Fruit fly (Drosophila melanogaster) whole organism, embryonic: ENCODE measurements around the gene Fancd2.

Experiments
- Abd-B ChIP-seq: fragments of 200-800 bp; sonication (Bioruptor generic); optimal IDR thresholded peaks from 2 replicates; lab custom pipeline; 2018; ENCODE audit warnings: missing biosample characterization, mild to moderate bottlenecking, missing genetic modification characterization, moderate library complexity
- B-H1 ChIP-seq: fragments of 200-800 bp; sonication (Bioruptor generic); IDR thresholded peaks from 3 replicates; pipeline ENCODE4 v1.3.6; 2022; ENCODE audit warnings: missing biosample characterization, missing genetic modification characterization
- Bgb ChIP-seq: fragments of 200-800 bp; sonication (Bioruptor generic); IDR thresholded peaks from 2 replicates; pipeline ENCODE4 v1.3.6; 2022; ENCODE audit warnings: missing biosample characterization, missing genetic modification characterization; ENCODE audit not compliant: partially characterized antibody
- CG10147 ChIP-seq: fragments of 200-800 bp; sonication (Bioruptor generic); optimal IDR thresholded peaks from 2 replicates; lab custom pipeline; 2019; ENCODE audit warnings: missing biosample characterization, mild to moderate bottlenecking, missing genetic modification characterization, moderate library complexity
- CG10267 ChIP-seq: fragments of 200-800 bp; sonication (Bioruptor generic); optimal IDR thresholded peaks from 2 replicates; lab custom pipeline; 2018; ENCODE audit warnings: missing biosample characterization, mild to moderate bottlenecking, missing genetic modification characterization, moderate library complexity
- CG12299 ChIP-seq: fragments of 200-800 bp; sonication (Bioruptor generic); optimal IDR thresholded peaks from 2 replicates; lab custom pipeline; 2018; ENCODE audit warnings: missing biosample characterization, mild to moderate bottlenecking, missing genetic modification characterization
- CG12942 ChIP-seq: fragments of 200-800 bp; sonication (Bioruptor generic); optimal IDR thresholded peaks from 3 replicates; lab custom pipeline; 2016; ENCODE audit warnings: missing biosample characterization, missing genetic modification characterization
- CG13287 ChIP-seq: fragments of 200-800 bp; sonication (Bioruptor generic); IDR thresholded peaks from 2 replicates; pipeline ENCODE4 v1.3.6; 2022; ENCODE audit warnings: missing biosample characterization, missing genetic modification characterization; ENCODE audit not compliant: partially characterized antibody
- CG13624 ChIP-seq: fragments of 200-800 bp; sonication (Bioruptor generic); optimal IDR thresholded peaks from 2 replicates; lab custom pipeline; 2016; ENCODE audit warnings: missing biosample characterization, missing genetic modification characterization
- CG17568 ChIP-seq: fragments of 200-800 bp; sonication (Bioruptor generic); optimal IDR thresholded peaks from 2 replicates; lab custom pipeline; 2018; ENCODE audit warnings: missing biosample characterization, mild to moderate bottlenecking, missing genetic modification characterization, moderate library complexity
- CG17802 ChIP-seq: fragments of 200-800 bp; sonication (Bioruptor generic); optimal IDR thresholded peaks from 2 replicates; lab custom pipeline; 2018; ENCODE audit warnings: missing biosample characterization, mild to moderate bottlenecking, missing genetic modification characterization, moderate library complexity
- CG2116 ChIP-seq: fragments of 200-800 bp; sonication (Bioruptor generic); optimal IDR thresholded peaks from 3 replicates; lab custom pipeline; 2018; ENCODE audit warnings: missing biosample characterization, mild to moderate bottlenecking, missing genetic modification characterization
- CG31441 ChIP-seq: fragments of 200-800 bp; sonication (Bioruptor generic); IDR thresholded peaks from 2 replicates; pipeline ENCODE4 v1.3.6; 2022; ENCODE audit warnings: missing biosample characterization, missing genetic modification characterization
- CG3163 ChIP-seq: fragments of 200-800 bp; sonication (Bioruptor generic); optimal IDR thresholded peaks from 3 replicates; lab custom pipeline; 2016; ENCODE audit warnings: missing biosample characterization, missing genetic modification characterization
- CG32767 ChIP-seq: fragments of 200-800 bp; sonication (Bioruptor generic); IDR thresholded peaks from 2 replicates; pipeline ENCODE4 v1.3.6; 2022; ENCODE audit warnings: missing biosample characterization, missing genetic modification characterization
- CG32772 ChIP-seq: fragments of 200-800 bp; sonication (Bioruptor generic); IDR thresholded peaks from 2 replicates; pipeline ENCODE4 v1.3.6; 2022; ENCODE audit warnings: missing biosample characterization, missing genetic modification characterization
- CG4282 ChIP-seq: fragments of 200-800 bp; sonication (Bioruptor generic); optimal IDR thresholded peaks from 2 replicates; lab custom pipeline; 2016; ENCODE audit warnings: missing biosample characterization, missing genetic modification characterization
- CG4328 ChIP-seq: fragments of 200-800 bp; sonication (Bioruptor generic); optimal IDR thresholded peaks from 3 replicates; lab custom pipeline; 2017; ENCODE audit warnings: missing biosample characterization, missing genetic modification reagents, missing genetic modification characterization
- CG4360 ChIP-seq: fragments of 200-800 bp; sonication (Bioruptor generic); IDR thresholded peaks from 2 replicates; pipeline ENCODE4 v1.3.6; 2022; ENCODE audit warnings: missing biosample characterization, missing genetic modification characterization
- CG4820 ChIP-seq: fragments of 200-800 bp; sonication (Bioruptor generic); optimal IDR thresholded peaks from 3 replicates; lab custom pipeline; 2016; ENCODE audit warnings: missing biosample characterization, missing genetic modification characterization
- CG6272 ChIP-seq: fragments of 200-800 bp; sonication (Bioruptor generic); IDR thresholded peaks from 2 replicates; pipeline ENCODE4 v1.3.6; 2022; ENCODE audit warnings: missing biosample characterization, missing genetic modification characterization
- CG9876 ChIP-seq: fragments of 200-800 bp; sonication (Bioruptor generic); optimal IDR thresholded peaks from 2 replicates; lab custom pipeline; 2016; ENCODE audit warnings: missing biosample characterization, missing genetic modification characterization
- Chrac-16 ChIP-seq: fragments of 200-800 bp; sonication (Bioruptor generic); optimal IDR thresholded peaks from 3 replicates; lab custom pipeline; 2016; ENCODE audit warnings: missing biosample characterization, missing genetic modification characterization
- Fer2 ChIP-seq: fragments of 200-800 bp; sonication (Bioruptor generic); optimal IDR thresholded peaks from 2 replicates; lab custom pipeline; 2018; ENCODE audit warnings: missing biosample characterization, mild to moderate bottlenecking, missing genetic modification characterization, moderate library complexity
- H2.0 ChIP-seq: fragments of 200-800 bp; sonication (Bioruptor generic); IDR thresholded peaks from 2 replicates; pipeline ENCODE4 v1.3.6; 2022; ENCODE audit warnings: missing biosample characterization, missing genetic modification characterization
- Med ChIP-seq: fragments of 200-800 bp; sonication (Bioruptor generic); peaks from one replicate; lab custom pipeline; 2016; ENCODE audit warnings: missing biosample characterization, missing genetic modification characterization, mild to moderate bottlenecking, inconsistent platforms, moderate library complexity
- Neu2 ChIP-seq: fragments of 200-800 bp; sonication (Bioruptor generic); optimal IDR thresholded peaks from 3 replicates; lab custom pipeline; 2016; ENCODE audit warnings: missing biosample characterization, missing genetic modification characterization, borderline replicate concordance
- Opbp ChIP-seq: fragments of 200-800 bp; sonication (Bioruptor generic); IDR thresholded peaks from 3 replicates; pipeline ENCODE4 v1.3.6; 2022; ENCODE audit warnings: missing biosample characterization, missing genetic modification characterization; ENCODE audit not compliant: partially characterized antibody
- Rx ChIP-seq: fragments of 200-800 bp; sonication (Bioruptor generic); IDR thresholded peaks from 2 replicates; pipeline ENCODE4 v1.3.6; 2022; ENCODE audit warnings: missing biosample characterization, missing genetic modification characterization
- aop ChIP-seq: fragments of 200-800 bp; sonication (Bioruptor generic); IDR thresholded peaks from 2 replicates; pipeline ENCODE4 v1.3.6; 2022; ENCODE audit warnings: missing biosample characterization, missing genetic modification characterization
- bbx ChIP-seq: fragments of 200-800 bp; sonication (Bioruptor generic); IDR thresholded peaks from 2 replicates; pipeline ENCODE4 v1.3.6; 2022; ENCODE audit warnings: missing biosample characterization, missing genetic modification characterization; ENCODE audit not compliant: partially characterized antibody
- bcd ChIP-seq: fragments of 200-800 bp; sonication (Bioruptor generic); optimal IDR thresholded peaks from 2 replicates; lab custom pipeline; 2017; ENCODE audit warnings: missing biosample characterization, mild to moderate bottlenecking, missing genetic modification characterization
- bowl ChIP-seq: fragments of 200-800 bp; sonication (Bioruptor generic); IDR thresholded peaks from 2 replicates; pipeline ENCODE4 v1.3.6; 2022; ENCODE audit warnings: missing biosample characterization, missing genetic modification characterization
- dmrt99B ChIP-seq: fragments of 200-800 bp; sonication (Bioruptor generic); optimal IDR thresholded peaks from 2 replicates; lab custom pipeline; 2018; ENCODE audit warnings: missing biosample characterization, mild to moderate bottlenecking, missing genetic modification characterization, moderate library complexity
- gcm ChIP-seq: fragments of 200-800 bp; sonication (Bioruptor generic); optimal IDR thresholded peaks from 2 replicates; lab custom pipeline; 2019; ENCODE audit warnings: missing biosample characterization, mild to moderate bottlenecking, missing genetic modification characterization, moderate library complexity
- ham ChIP-seq: fragments of 200-800 bp; sonication (Bioruptor generic); IDR thresholded peaks from 2 replicates; pipeline ENCODE4 v1.3.6; 2022; ENCODE audit warnings: missing biosample characterization, missing genetic modification characterization
- hb ChIP-seq: fragments of 200-800 bp; sonication (Bioruptor generic); IDR thresholded peaks from 3 replicates; pipeline ENCODE4 v1.3.6; 2022; ENCODE audit warnings: missing biosample characterization, missing genetic modification characterization; ENCODE audit not compliant: partially characterized antibody
- lmd ChIP-seq: fragments of 200-800 bp; sonication (Bioruptor generic); IDR thresholded peaks from 2 replicates; pipeline ENCODE4 v1.3.6; 2022; ENCODE audit warnings: missing biosample characterization, missing genetic modification characterization
- nerfin-2 ChIP-seq: fragments of 200-800 bp; sonication (Bioruptor generic); IDR thresholded peaks from 2 replicates; pipeline ENCODE4 v1.3.6; 2022; ENCODE audit warnings: missing biosample characterization, missing genetic modification characterization; ENCODE audit not compliant: partially characterized antibody
- oc ChIP-seq: fragments of 200-800 bp; sonication (Bioruptor generic); optimal IDR thresholded peaks from 2 replicates; lab custom pipeline; 2018; ENCODE audit warnings: missing biosample characterization, mild to moderate bottlenecking, missing genetic modification characterization, moderate library complexity
- pan ChIP-seq, 4 experiments: fragments of >200 bp in 3 of 4; fragments of 200-800 bp in 1 of 4; sonication (Bioruptor generic) in 1 of 4; optimal IDR thresholded peaks in 3 of 4; IDR thresholded peaks in 1 of 4; 2 replicates each; pipeline versions ENCODE4 v1.3.6 to Lab custom; 2017 to 2022; ENCODE audit warnings: missing biosample characterization in 2 of 4, missing genetic modification characterization in 2 of 4, mixed read lengths in 1 of 4
- pb ChIP-seq: fragments of 200-800 bp; sonication (Bioruptor generic); optimal IDR thresholded peaks from 3 replicates; lab custom pipeline; 2016; ENCODE audit warnings: missing biosample characterization, missing genetic modification characterization
- ro ChIP-seq: fragments of 200-800 bp; sonication (Bioruptor generic); IDR thresholded peaks from 2 replicates; pipeline ENCODE4 v1.3.6; 2022; ENCODE audit warnings: missing biosample characterization, missing genetic modification characterization
- salm ChIP-seq: fragments of 200-800 bp; sonication (Bioruptor generic); optimal IDR thresholded peaks from 2 replicates; lab custom pipeline; 2018; ENCODE audit warnings: missing biosample characterization, mild to moderate bottlenecking, missing genetic modification characterization
- sc ChIP-seq, 3 experiments: fragments of >200 bp in 2 of 3; fragments of 200-800 bp in 1 of 3; sonication (Bioruptor generic) in 1 of 3; optimal IDR thresholded peaks; 2 replicates in 2 of 3; 3 replicates in 1 of 3; lab custom pipeline; 2017; ENCODE audit warnings: mild to moderate bottlenecking in 1 of 3, missing biosample characterization in 1 of 3, missing genetic modification characterization in 1 of 3, missing genetic modification reagents in 1 of 3
- sens ChIP-seq: fragments of 200-800 bp; sonication (Bioruptor generic); peaks from one replicate; lab custom pipeline; 2016; ENCODE audit warnings: missing biosample characterization, missing genetic modification characterization
- trem ChIP-seq: fragments of 200-800 bp; optimal IDR thresholded peaks from 3 replicates; lab custom pipeline; 2019; ENCODE audit warnings: missing biosample characterization, mild to moderate bottlenecking, missing genetic modification characterization, moderate library complexity
- zf30C ChIP-seq: fragments of 200-800 bp; sonication (Bioruptor generic); optimal IDR thresholded peaks from 3 replicates; lab custom pipeline; 2018; ENCODE audit warnings: missing biosample characterization, mild to moderate bottlenecking, missing genetic modification characterization

Gene Fancd2

dm6 chr3R:20830153-20830695, 14.2 kb upstream of the Fancd2 start, which contains the start of gene Adss (continued):
- TF ChIP-seq CG17802, result no peak
- no peak for TF ChIP-seq CG17568 (GFP tag; lab: Kevin White, UChicago)
- TF ChIP-seq CG13624, result peak; percentile 35
- no peak for TF ChIP-seq Chrac-16
- TF ChIP-seq Fer2, result no peak
- TF ChIP-seq salm, result no peak
- TF ChIP-seq Neu2 (GFP tag; lab: Kevin White, UChicago), result no peak
- no peak for TF ChIP-seq sc (optimal IDR thresholded peaks at IDR 0.05; lab: Kevin White, UChicago)
- TF ChIP-seq sc (GFP tag; optimal IDR thresholded peaks at IDR 0.05; lab: Kevin White, UChicago), result peak; percentile 15
- 0 out of 2 replicates have a peak, but pooled peaks have one; percentile 12 for TF ChIP-seq H2.0 (GFP tag; lab: Robert Waterston, UW)
- TF ChIP-seq CG32767 (GFP tag; lab: Robert Waterston, UW), result 0 out of 2 replicates have a peak, but pooled peaks have one; percentile 14
- no peak; the same call in 2 of the 3 replicates for TF ChIP-seq B-H1 (GFP tag; lab: Robert Waterston, UW)
- TF ChIP-seq Bgb, result peak; percentile 67
- peak; percentile 32; the same call in 1 of the 2 replicates for TF ChIP-seq bbx
- TF ChIP-seq Abd-B (GFP tag; lab: Kevin White, UChicago), result peak; percentile 47
- TF ChIP-seq pb (GFP tag; lab: Kevin White, UChicago), result peak; percentile 1
- no peak for TF ChIP-seq CG2116
- no peak for TF ChIP-seq CG12299 (tag; lab: Kevin White, UChicago)
- TF ChIP-seq CG31441 (GFP tag; lab: Robert Waterston, UW), result 0 out of 2 replicates have a peak, but pooled peaks have one; percentile 14
- TF ChIP-seq CG4820, result no peak
- peak; percentile 18 for TF ChIP-seq CG10267 (tag; lab: Kevin White, UChicago)
- peak; percentile 25; the same call in 1 of the 2 replicates for TF ChIP-seq CG4360 (GFP tag; lab: Robert Waterston, UW)
- no peak for TF ChIP-seq CG4328
- peak; percentile 57 for TF ChIP-seq gcm (GFP tag; lab: Kevin White, UChicago)
- TF ChIP-seq Rx (GFP tag; lab: Robert Waterston, UW), result no peak
- TF ChIP-seq hb, result no peak
- no peak for TF ChIP-seq oc (tag; lab: Kevin White, UChicago)
- no peak for TF ChIP-seq pan (optimal IDR thresholded peaks at IDR 0.05; lab: Kevin White, UChicago)
- TF ChIP-seq pan (GFP tag; optimal IDR thresholded peaks at IDR 0.05 in 1 of 2, IDR thresholded peaks at IDR 0.05 in 1 of 2), result peak in 1 of 2 experiments; percentile 35
- TF ChIP-seq CG32772, result no peak
- TF ChIP-seq CG13287 (GFP tag; lab: Robert Waterston, UW), result no peak; the same call in 1 of the 2 replicates
- TF ChIP-seq bowl (GFP tag; lab: Robert Waterston, UW), result peak; percentile 54; the same call in 1 of the 2 replicates
- 0 out of 2 replicates have a peak, but pooled peaks have one; percentile 51 for TF ChIP-seq aop (GFP tag; lab: Robert Waterston, UW)
- no peak for TF ChIP-seq ham (GFP tag; lab: Robert Waterston, UW)
- no peak for TF ChIP-seq zf30C (GFP tag; lab: Kevin White, UChicago)
- TF ChIP-seq CG6272, result 0 out of 2 replicates have a peak, but pooled peaks have one; percentile 8
- TF ChIP-seq ro (GFP tag; lab: Robert Waterston, UW), result no peak
- TF ChIP-seq lmd (GFP tag; lab: Robert Waterston, UW), result peak; percentile 19; the same call in 1 of the 2 replicates
- no peak for TF ChIP-seq CG12942 (GFP tag; lab: Kevin White, UChicago)
- peak; percentile 95 for TF ChIP-seq Med (GFP tag; lab: Kevin White, UChicago)
- TF ChIP-seq CG9876 (GFP tag; lab: Kevin White, UChicago), result peak; percentile 31
- TF ChIP-seq sens (GFP tag; lab: Kevin White, UChicago), result peak; percentile 73
- TF ChIP-seq CG3163 (GFP tag; lab: Kevin White, UChicago), result peak; percentile 37
- TF ChIP-seq CG10147 (GFP tag; lab: Kevin White, UChicago), result no peak
- no peak for TF ChIP-seq dmrt99B
- TF ChIP-seq trem (tag; lab: Kevin White, UChicago), result peak; percentile 46
- peak; percentile 24 for TF ChIP-seq bcd (GFP tag; lab: Kevin White, UChicago)
- no peak for TF ChIP-seq nerfin-2 (GFP tag; lab: Robert Waterston, UW)
- TF ChIP-seq Opbp (GFP tag; lab: Robert Waterston, UW), result peak; percentile 53; the same call in 2 of the 3 replicates
- no peak for TF ChIP-seq CG4282 (GFP tag; lab: Kevin White, UChicago)
